Worm (Caenorhabditis elegans): Measurements from ENCODE around the gene ZK550.6.

Gene ZK550.6

DNA sequence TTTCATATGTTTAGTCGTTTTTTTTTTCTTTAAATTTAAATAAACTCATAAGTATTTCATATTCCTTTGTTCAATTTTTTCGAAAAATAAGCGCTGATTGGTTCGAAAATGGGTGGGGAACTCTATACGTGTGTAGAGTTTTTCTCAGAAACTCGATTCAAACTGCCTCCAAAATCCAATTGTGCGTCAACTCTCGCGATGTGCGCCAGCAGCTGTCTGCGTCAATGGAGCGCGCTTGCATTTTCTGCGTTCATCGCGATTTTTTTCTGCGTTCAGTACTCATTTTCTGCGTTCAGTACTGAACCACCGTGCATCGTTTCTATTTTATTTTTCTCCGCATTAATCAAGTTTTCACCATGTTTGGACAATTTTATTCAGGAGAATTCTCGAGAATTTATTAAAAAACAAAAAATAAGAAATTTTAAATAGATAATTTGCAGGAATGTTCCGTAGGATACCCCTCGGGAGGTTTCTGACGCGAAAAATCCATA lies 12.5 kb downstream of the ZK550.6 start, which contains the start of gene eelo-2:
TSS of gene eelo-2 (plus strand) at position 441 of the 491 bp plus-strand sequence.
- TF ChIP-seq fkh-10 (GFP tag; optimal IDR thresholded peaks at IDR 0.05) (peak; percentile 94), nhr-43 (tag; optimal IDR thresholded peaks at IDR 0.05; ENCODE audit: poor library complexity, severe bottlenecking) (peak; percentile 98), ztf-4 (tag; optimal IDR thresholded peaks at IDR 0.05) (peak; percentile 91), ZK546.5 (tag; optimal IDR thresholded peaks at IDR 0.05) (peak; percentile 59), ceh-82 (tag; optimal IDR thresholded peaks at IDR 0.05) (peak; percentile 96), lin-39 (tag; optimal IDR thresholded peaks at IDR 0.05) (peak; percentile 99), lsy-12 (tag; optimal IDR thresholded peaks at IDR 0.05) (peak; percentile 96), elt-3 (tag; optimal IDR thresholded peaks at IDR 0.05) (peak in 1 of 3 experiments; percentile 73), unc-39 (tag; optimal IDR thresholded peaks at IDR 0.05) (peak; percentile 48), daf-12 (tag; optimal IDR thresholded peaks at IDR 0.05) (peak; percentile 40), fos-1 (tag; optimal IDR thresholded peaks at IDR 0.05) (peak; percentile 64), ceh-16 (tag; optimal IDR thresholded peaks at IDR 0.05) (peak; percentile 35), jun-1 (tag; optimal IDR thresholded peaks at IDR 0.05) (peak; percentile 97), nhr-28 (tag; optimal IDR thresholded peaks at IDR 0.05) (peak; percentile 82), pha-4 (tag; optimal IDR thresholded peaks at IDR 0.05) (peak; percentile 100), elt-2 (tag; optimal IDR thresholded peaks at IDR 0.05) (peak; percentile 90), skn-1 (tag; optimal IDR thresholded peaks at IDR 0.05) (peak; percentile 96), mml-1 (tag; optimal IDR thresholded peaks at IDR 0.05) (no peak), eor-1 (tag; optimal IDR thresholded peaks at IDR 0.05) (no peak), fkh-2 (tag; optimal IDR thresholded peaks at IDR 0.05) (no peak), ama-1 (optimal IDR thresholded peaks at IDR 0.05) (peak; percentile 88), nfya-1 (tag; optimal IDR thresholded peaks at IDR 0.05; ENCODE audit: insufficient read depth) (peak; percentile 98), sea-2 (GFP tag; optimal IDR thresholded peaks at IDR 0.05) (no peak), nhr-76 (tag; optimal IDR thresholded peaks at IDR 0.05) (peak; percentile 91), ceh-28 (tag; optimal IDR thresholded peaks at IDR 0.05) (peak; percentile 94), nhr-237 (tag; optimal IDR thresholded peaks at IDR 0.05) (peak; percentile 54), tbx-2 (tag; optimal IDR thresholded peaks at IDR 0.05) (peak; percentile 96), aly-2 (tag; optimal IDR thresholded peaks at IDR 0.05) (peak; percentile 75), mdl-1 (tag; optimal IDR thresholded peaks at IDR 0.05) (no peak), nhr-12 (tag; optimal IDR thresholded peaks at IDR 0.05) (no peak), ceh-9 (tag; optimal IDR thresholded peaks at IDR 0.05) (no peak), egl-27 (tag; optimal IDR thresholded peaks at IDR 0.05) (peak; percentile 90), snpc-4 (tag; optimal IDR thresholded peaks at IDR 0.05) (peak; percentile 97), lin-15B (tag; optimal IDR thresholded peaks at IDR 0.05) (peak; percentile 100), egl-5 (tag; optimal IDR thresholded peaks at IDR 0.05) (peak; percentile 93), nhr-23 (tag; optimal IDR thresholded peaks at IDR 0.05) (peak; percentile 99), R02D3.7 (tag; optimal IDR thresholded peaks at IDR 0.05) (peak; percentile 93), unc-62 (GFP tag; optimal IDR thresholded peaks at IDR 0.05) (peak; percentile 65), hmg-11 (tag; optimal IDR thresholded peaks at IDR 0.05) (peak; percentile 96), pqm-1 (tag; optimal IDR thresholded peaks at IDR 0.05) (peak; percentile 86), nhr-67 (tag; optimal IDR thresholded peaks at IDR 0.05) (peak; percentile 40), nhr-25 (tag; optimal IDR thresholded peaks at IDR 0.05) (peak; percentile 99), ztf-11 (tag; optimal IDR thresholded peaks at IDR 0.05) (no peak), nhr-77 (tag; optimal IDR thresholded peaks at IDR 0.05) (peak; percentile 88), elt-1 (tag; optimal IDR thresholded peaks at IDR 0.05) (peak; percentile 72), nhr-11 (tag; optimal IDR thresholded peaks at IDR 0.05) (peak; percentile 94), zag-1 (tag; optimal IDR thresholded peaks at IDR 0.05) (peak; percentile 90)

All from whole organism, L3 larva.